Fruit fly (Drosophila melanogaster) whole organism, adult: ENCODE data around the gene Ts.

Source experiments
- CG11617 ChIP-seq: fragments of 200-800 bp; sonication (Bioruptor generic); optimal IDR thresholded peaks from 2 replicates; lab custom pipeline; 2017; ENCODE audit warnings: mild to moderate bottlenecking, missing biosample characterization, missing genetic modification reagents, missing genetic modification characterization
- CG12768 ChIP-seq: fragments of 200-800 bp; sonication (Bioruptor generic); optimal IDR thresholded peaks from 2 replicates; lab custom pipeline; 2017; ENCODE audit warnings: missing biosample characterization, missing genetic modification characterization, mild to moderate bottlenecking, moderate library complexity, missing genetic modification reagents
- CG14711 ChIP-seq: fragments of 200-800 bp; sonication (Bioruptor generic); optimal IDR thresholded peaks from 2 replicates; lab custom pipeline; 2018; ENCODE audit warnings: missing biosample characterization, mild to moderate bottlenecking, missing genetic modification characterization, moderate library complexity
- CG1620 ChIP-seq: fragments of 200-800 bp; sonication (Bioruptor generic); optimal IDR thresholded peaks from 2 replicates; lab custom pipeline; 2016; ENCODE audit warnings: missing biosample characterization, missing genetic modification characterization
- CG33017 ChIP-seq: fragments of 200-800 bp; sonication (Bioruptor generic); optimal IDR thresholded peaks from 2 replicates; lab custom pipeline; 2018; ENCODE audit warnings: missing biosample characterization, mild to moderate bottlenecking, missing genetic modification characterization, moderate library complexity
- CG5204 ChIP-seq: fragments of 200-800 bp; sonication (Bioruptor generic); optimal IDR thresholded peaks from 2 replicates; lab custom pipeline; 2016; ENCODE audit warnings: missing biosample characterization, missing genetic modification characterization
- CG7045 ChIP-seq: fragments of 200-800 bp; sonication (Bioruptor generic); optimal IDR thresholded peaks from 2 replicates; lab custom pipeline; 2017; ENCODE audit warnings: missing biosample characterization, mild to moderate bottlenecking, missing genetic modification characterization
- CG7101 ChIP-seq: fragments of 200-800 bp; sonication (Bioruptor generic); optimal IDR thresholded peaks from 2 replicates; lab custom pipeline; 2018; ENCODE audit warnings: missing biosample characterization, mild to moderate bottlenecking, missing genetic modification characterization, moderate library complexity
- Clk ChIP-seq: fragments of 200-800 bp; sonication (Bioruptor generic); optimal IDR thresholded peaks from 2 replicates; lab custom pipeline; 2017; ENCODE audit warnings: missing biosample characterization, missing genetic modification characterization
- Crg-1 ChIP-seq: fragments of 200-800 bp; sonication (Bioruptor generic); optimal IDR thresholded peaks from 2 replicates; lab custom pipeline; 2016; ENCODE audit warnings: missing biosample characterization, missing genetic modification characterization
- Hr96 ChIP-seq: fragments of 200-800 bp; sonication (Bioruptor generic); optimal IDR thresholded peaks from 2 replicates; lab custom pipeline; 2016; ENCODE audit warnings: missing biosample characterization, missing genetic modification characterization
- Mnt ChIP-seq: fragments of 200-800 bp; sonication (Bioruptor generic); optimal IDR thresholded peaks from 2 replicates; lab custom pipeline; 2016; ENCODE audit warnings: missing biosample characterization, mild to moderate bottlenecking, missing genetic modification characterization
- bab1 ChIP-seq: fragments of 200-800 bp; sonication (Bioruptor generic); optimal IDR thresholded peaks from 3 replicates; lab custom pipeline; 2019; ENCODE audit warnings: missing biosample characterization, mild to moderate bottlenecking, missing genetic modification characterization, moderate library complexity
- cic ChIP-seq: fragments of 200-800 bp; sonication (Bioruptor generic); optimal IDR thresholded peaks from 2 replicates; lab custom pipeline; 2017; ENCODE audit warnings: missing biosample characterization, mild to moderate bottlenecking, missing genetic modification characterization, moderate library complexity
- cnc ChIP-seq, 2 experiments: fragments of >200 bp; optimal IDR thresholded peaks; 2 replicates each; lab custom pipeline; 2017
- kay ChIP-seq: fragments of 200-800 bp; sonication (Bioruptor generic); peaks from one replicate; lab custom pipeline; 2016; ENCODE audit warnings: missing biosample characterization, missing genetic modification characterization, borderline replicate concordance
- ovo ChIP-seq: fragments of 200-800 bp; sonication (Bioruptor generic); optimal IDR thresholded peaks from 2 replicates; lab custom pipeline; 2016; ENCODE audit warnings: missing biosample characterization, missing genetic modification characterization
- pad ChIP-seq: fragments of 200-800 bp; sonication (Bioruptor generic); optimal IDR thresholded peaks from 3 replicates; lab custom pipeline; 2017; ENCODE audit warnings: missing biosample characterization, missing genetic modification characterization, mild to moderate bottlenecking, moderate library complexity, missing genetic modification reagents
- tj ChIP-seq: fragments of 200-800 bp; sonication (Bioruptor generic); optimal IDR thresholded peaks from 3 replicates; lab custom pipeline; 2017; ENCODE audit warnings: missing biosample characterization, mild to moderate bottlenecking, missing genetic modification characterization, moderate library complexity
- toe ChIP-seq: fragments of 200-800 bp; sonication (Bioruptor generic); optimal IDR thresholded peaks from 2 replicates; lab custom pipeline; 2016; ENCODE audit warnings: missing biosample characterization, missing genetic modification characterization

Ts gene

DNA sequence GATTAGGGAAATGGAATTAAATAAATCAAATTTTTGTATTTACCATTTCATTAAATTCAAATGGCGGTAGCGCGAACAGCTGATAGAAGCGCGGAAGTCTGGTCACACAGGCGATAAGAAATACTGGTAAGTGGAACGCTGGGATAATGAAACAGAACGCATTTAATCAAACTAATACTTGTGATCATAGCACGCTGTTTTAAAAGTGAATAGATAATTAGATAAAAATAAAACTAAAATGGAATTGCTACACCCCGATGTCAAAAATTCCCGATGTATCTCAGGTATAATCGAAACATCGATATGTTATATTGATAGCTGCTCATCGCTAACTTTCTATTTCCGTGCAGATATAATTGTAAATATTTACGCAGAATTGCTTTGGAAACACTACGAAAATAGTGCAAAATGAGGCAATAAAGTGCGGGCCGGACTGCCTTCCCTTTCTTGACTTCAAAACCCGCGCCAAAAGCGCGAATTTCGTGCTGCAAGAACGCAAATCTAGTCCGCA lies 23.3 kb upstream of the Ts start, which contains the start of the genes okr and CG3558:
TSS of gene okr (minus strand) at position 96 of the 511 bp plus-strand sequence.
TSS of gene CG3558 (plus strand) at position 207 of the 511 bp plus-strand sequence.
- no peak for TF ChIP-seq CG7045 (GFP tag; lab: Kevin White, UChicago)
- peak; percentile 42 for TF ChIP-seq bab1
- no peak for TF ChIP-seq CG14711 (tag; lab: Kevin White, UChicago)

DNA sequence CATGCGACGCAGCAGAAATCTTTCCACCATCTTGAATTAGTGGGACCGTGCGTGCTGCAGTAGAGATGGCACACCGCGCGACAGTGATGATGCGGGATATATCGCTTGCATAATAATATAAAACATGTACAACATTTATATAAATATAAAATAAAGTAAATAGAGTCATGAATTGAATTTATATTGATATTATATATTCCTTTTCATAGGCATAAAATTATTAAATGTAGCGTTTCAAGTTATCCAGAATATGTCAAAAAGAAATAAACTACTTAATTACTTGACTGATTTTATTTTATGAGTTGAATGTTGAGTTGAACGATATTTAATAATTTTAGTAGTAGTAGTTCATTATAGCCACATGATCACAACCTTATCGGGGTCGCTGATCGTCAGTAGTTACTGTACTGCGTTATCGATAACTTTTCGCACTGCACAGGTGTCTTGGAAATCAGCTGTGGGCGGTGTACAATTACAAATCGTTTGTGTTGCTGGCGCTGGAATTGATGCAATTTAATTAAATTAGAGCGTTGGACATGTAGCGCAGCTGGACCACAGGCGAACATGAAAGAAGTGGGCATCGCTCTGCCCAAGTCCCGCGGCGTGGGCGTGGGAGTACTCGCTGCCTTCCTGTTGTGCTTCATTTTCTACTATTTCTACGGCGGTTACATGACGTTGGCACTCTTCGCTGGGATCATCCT lies 18.4 kb upstream of the Ts start, which contains the start of the genes Chd1 and Bem46:
TSS of gene Chd1 (minus strand) at position 43 of the 701 bp plus-strand sequence.
TSS of gene Bem46 (plus strand) at position 436 of the 701 bp plus-strand sequence.
- TF ChIP-seq CG11617 (GFP tag; lab: Kevin White, UChicago) (peak; percentile 92), bab1 (peak; percentile 65), CG1620 (GFP tag; lab: Kevin White, UChicago) (peak; percentile 81), CG7101 (tag; lab: Kevin White, UChicago) (peak; percentile 90), pad (GFP tag; lab: Kevin White, UChicago) (peak; percentile 73), ovo (GFP tag; lab: Kevin White, UChicago) (peak; percentile 77), cnc (optimal IDR thresholded peaks at IDR 0.05; lab: Kevin White, UChicago) (no peak), toe (no peak), kay (GFP tag; lab: Kevin White, UChicago) (no peak), Mnt (GFP tag; lab: Kevin White, UChicago) (peak; percentile 82), Clk (GFP tag; lab: Kevin White, UChicago) (peak; percentile 77), CG7045 (GFP tag; lab: Kevin White, UChicago) (peak; percentile 85), cic (GFP tag; lab: Kevin White, UChicago) (peak; percentile 56), Hr96 (GFP tag; lab: Kevin White, UChicago) (no peak), CG12768 (GFP tag; lab: Kevin White, UChicago) (peak; percentile 87), CG14711 (tag; lab: Kevin White, UChicago) (peak; percentile 80), CG33017 (peak; percentile 82), CG5204 (GFP tag; lab: Kevin White, UChicago) (no peak), tj (GFP tag; lab: Kevin White, UChicago) (peak; percentile 80), Crg-1 (GFP tag; lab: Kevin White, UChicago) (peak; percentile 79)

- TF ChIP-seq CG12768 (GFP tag; lab: Kevin White, UChicago) (no peak), Crg-1 (GFP tag; lab: Kevin White, UChicago) (no peak), CG5204 (GFP tag; lab: Kevin White, UChicago) (no peak), CG33017 (no peak), bab1 (no peak), Clk (GFP tag; lab: Kevin White, UChicago) (no peak), CG14711 (tag; lab: Kevin White, UChicago) (no peak), pad (GFP tag; lab: Kevin White, UChicago) (no peak), ovo (GFP tag; lab: Kevin White, UChicago) (no peak), CG1620 (GFP tag; lab: Kevin White, UChicago) (no peak), cic (GFP tag; lab: Kevin White, UChicago) (no peak), toe (no peak), CG11617 (GFP tag; lab: Kevin White, UChicago) (no peak), CG7045 (GFP tag; lab: Kevin White, UChicago) (no peak), Hr96 (GFP tag; lab: Kevin White, UChicago) (no peak)
These were observed 17.3 kb upstream of the Ts start for dm6 chr2L:2986776-2987175.

DNA sequence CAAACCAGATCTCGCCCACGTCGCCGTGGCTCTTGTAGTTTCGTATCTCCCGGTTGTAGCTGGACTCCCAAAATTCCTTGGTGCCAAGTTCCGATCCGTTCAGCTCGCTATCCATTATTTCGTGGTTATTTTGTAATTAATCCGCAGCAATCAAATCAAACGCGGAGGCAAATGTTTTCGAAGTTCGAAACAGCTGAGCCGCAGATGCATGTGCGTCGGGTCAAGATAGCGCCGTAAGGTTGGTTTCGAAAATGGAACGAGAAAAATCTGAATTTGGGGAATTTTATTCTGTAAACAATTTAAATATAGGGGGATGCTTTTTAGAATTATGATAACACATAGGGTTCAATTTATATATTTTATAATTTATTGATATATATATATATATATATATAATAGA lies 9.7 kb upstream of the Ts start, which contains the start of gene CG9643:
TSS of gene CG9643 (minus strand) at position 198 of the 400 bp plus-strand sequence.
- TF ChIP-seq kay (GFP tag; lab: Kevin White, UChicago) (no peak), toe (no peak), CG7101 (tag; lab: Kevin White, UChicago) (no peak), CG12768 (GFP tag; lab: Kevin White, UChicago) (no peak), ovo (GFP tag; lab: Kevin White, UChicago) (no peak), cic (GFP tag; lab: Kevin White, UChicago) (no peak), CG7045 (GFP tag; lab: Kevin White, UChicago) (no peak), pad (GFP tag; lab: Kevin White, UChicago) (no peak), CG5204 (GFP tag; lab: Kevin White, UChicago) (no peak), cnc (optimal IDR thresholded peaks at IDR 0.05; lab: Kevin White, UChicago) (no peak), CG33017 (no peak), Clk (GFP tag; lab: Kevin White, UChicago) (no peak), tj (GFP tag; lab: Kevin White, UChicago) (no peak), Crg-1 (GFP tag; lab: Kevin White, UChicago) (no peak), CG1620 (GFP tag; lab: Kevin White, UChicago) (no peak), CG11617 (GFP tag; lab: Kevin White, UChicago) (no peak), bab1 (peak; percentile 7), Mnt (GFP tag; lab: Kevin White, UChicago) (peak; percentile 92), CG14711 (tag; lab: Kevin White, UChicago) (peak; percentile 8), Hr96 (GFP tag; lab: Kevin White, UChicago) (no peak)

DNA sequence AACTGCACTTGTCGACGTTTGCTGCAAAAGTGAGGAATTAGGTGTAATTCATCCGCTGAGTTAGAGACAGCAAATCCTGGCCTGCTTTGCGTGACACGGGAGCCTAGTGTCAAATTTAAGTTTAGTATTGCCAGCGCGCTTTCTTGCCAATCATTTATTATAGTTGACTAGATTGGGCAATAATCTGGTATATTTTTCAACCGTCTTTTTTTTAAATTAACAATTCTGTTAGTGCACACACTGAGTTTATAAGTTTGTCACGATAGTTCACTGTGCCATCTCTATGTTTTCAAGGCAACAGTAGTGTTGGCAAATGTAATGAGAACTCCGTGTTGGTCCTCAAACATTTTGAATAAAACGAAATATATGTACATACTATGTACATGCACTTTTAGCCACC lies 7.4 kb upstream of the Ts start, which contains the start of the genes CG9641 and CG3165:
TSS of gene CG9641 (minus strand) at position 34 of the 400 bp plus-strand sequence.
TSS of gene CG3165 (plus strand) at position 294 of the 400 bp plus-strand sequence.
- TF ChIP-seq cic (GFP tag; lab: Kevin White, UChicago) (peak; percentile 45), CG33017 (peak; percentile 54), CG14711 (tag; lab: Kevin White, UChicago) (peak; percentile 79), toe (no peak), pad (GFP tag; lab: Kevin White, UChicago) (peak; percentile 70), Mnt (GFP tag; lab: Kevin White, UChicago) (peak; percentile 78), bab1 (peak; percentile 76), tj (GFP tag; lab: Kevin White, UChicago) (peak; percentile 49), Hr96 (GFP tag; lab: Kevin White, UChicago) (no peak), kay (GFP tag; lab: Kevin White, UChicago) (no peak), CG1620 (GFP tag; lab: Kevin White, UChicago) (peak; percentile 87), cnc (optimal IDR thresholded peaks at IDR 0.05; lab: Kevin White, UChicago) (no peak), CG5204 (GFP tag; lab: Kevin White, UChicago) (no peak), CG12768 (GFP tag; lab: Kevin White, UChicago) (peak; percentile 73), ovo (GFP tag; lab: Kevin White, UChicago) (peak; percentile 67), CG7045 (GFP tag; lab: Kevin White, UChicago) (peak; percentile 75), CG11617 (GFP tag; lab: Kevin White, UChicago) (peak; percentile 81), Crg-1 (GFP tag; lab: Kevin White, UChicago) (peak; percentile 71), CG7101 (tag; lab: Kevin White, UChicago) (peak; percentile 78), Clk (GFP tag; lab: Kevin White, UChicago) (peak; percentile 63)
